Worm (Caenorhabditis elegans) whole organism, L2 larva: ENCODE results near the gene nlp-24.

ENCODE experiments used
- C34F6.9 ChIP-seq: fragments of 150-350 bp; optimal IDR thresholded peaks from 2 replicates; lab custom pipeline; 2014; ENCODE audit warnings: missing biosample characterization, missing genetic modification characterization
- F13H6.1 ChIP-seq: sonication (generic microtip); optimal IDR thresholded peaks from 2 replicates; lab custom pipeline; 2016; ENCODE audit warnings: missing genetic modification characterization, missing compliant biosample characterization
- ZK546.5 ChIP-seq: sonication (generic microtip); optimal IDR thresholded peaks from 2 replicates; lab custom pipeline; 2017; ENCODE audit warnings: missing biosample characterization, missing genetic modification characterization
- ama-1 ChIP-seq: fragments of 150-350 bp; optimal IDR thresholded peaks from 2 replicates; lab custom pipeline; 2018; ENCODE audit warnings: inconsistent platforms
- ceh-82 ChIP-seq: fragments of 150-350 bp; optimal IDR thresholded peaks from 2 replicates; lab custom pipeline; 2014; ENCODE audit warnings: missing biosample characterization, missing genetic modification characterization
- crh-2 ChIP-seq: sonication (generic microtip); optimal IDR thresholded peaks from 2 replicates; lab custom pipeline; 2017; ENCODE audit warnings: missing biosample characterization, missing genetic modification characterization
- egl-27 ChIP-seq: sonication (generic microtip); optimal IDR thresholded peaks from 3 replicates; lab custom pipeline; 2017; ENCODE audit warnings: missing biosample characterization, missing genetic modification reagents, missing genetic modification characterization
- elt-1 ChIP-seq: fragments of 150-350 bp; optimal IDR thresholded peaks from 2 replicates; lab custom pipeline; 2014; ENCODE audit warnings: missing biosample characterization, missing genetic modification characterization
- fos-1 ChIP-seq: fragments of 150-350 bp; optimal IDR thresholded peaks from 2 replicates; lab custom pipeline; 2014; ENCODE audit warnings: missing biosample characterization, missing genetic modification characterization
- gmeb-1 ChIP-seq: fragments of 150-350 bp; optimal IDR thresholded peaks from 2 replicates; lab custom pipeline; 2014; ENCODE audit warnings: missing biosample characterization, missing genetic modification characterization
- lin-11 ChIP-seq: fragments of 150-350 bp; sonication (generic microtip); optimal IDR thresholded peaks from 2 replicates; lab custom pipeline; 2014; ENCODE audit warnings: missing biosample characterization, missing genetic modification characterization, inconsistent platforms, mixed read lengths
- lin-13 ChIP-seq: fragments of 150-350 bp; optimal IDR thresholded peaks from 2 replicates; lab custom pipeline; 2014; ENCODE audit warnings: missing biosample characterization, missing genetic modification reagents, missing genetic modification characterization
- lsy-2 ChIP-seq, 2 experiments: fragments of 150-350 bp in 1 of 2; sonication (generic microtip) in 1 of 2; optimal IDR thresholded peaks; 2 replicates each; lab custom pipeline; 2014 to 2017; ENCODE audit warnings: missing biosample characterization in 2 of 2, missing genetic modification characterization in 2 of 2
- mab-5 ChIP-seq: fragments of 150-350 bp; optimal IDR thresholded peaks from 2 replicates; lab custom pipeline; 2014; ENCODE audit warnings: missing biosample characterization, missing genetic modification characterization
- mbf-1 ChIP-seq: sonication (generic microtip); optimal IDR thresholded peaks from 2 replicates; lab custom pipeline; 2017; ENCODE audit warnings: missing biosample characterization, missing genetic modification characterization
- mdl-1 ChIP-seq, 2 experiments: fragments of 150-350 bp in 1 of 2; sonication (generic microtip) in 1 of 2; optimal IDR thresholded peaks; 2 replicates each; lab custom pipeline; 2017; ENCODE audit warnings: missing biosample characterization in 2 of 2, missing genetic modification characterization in 2 of 2
- nhr-10 ChIP-seq: sonication (generic microtip); optimal IDR thresholded peaks from 2 replicates; lab custom pipeline; 2017; ENCODE audit warnings: missing biosample characterization, missing genetic modification characterization
- nhr-12 ChIP-seq: fragments of 150-350 bp; optimal IDR thresholded peaks from 2 replicates; lab custom pipeline; 2014; ENCODE audit warnings: missing biosample characterization, missing genetic modification characterization
- nhr-129 ChIP-seq: fragments of 150-350 bp; optimal IDR thresholded peaks from 2 replicates; lab custom pipeline; 2014; ENCODE audit warnings: missing biosample characterization, missing genetic modification characterization
- nhr-21 ChIP-seq: fragments of 150-350 bp; optimal IDR thresholded peaks from 2 replicates; lab custom pipeline; 2014; ENCODE audit warnings: missing biosample characterization, missing genetic modification characterization
- nhr-237 ChIP-seq: fragments of 150-350 bp; optimal IDR thresholded peaks from 2 replicates; lab custom pipeline; 2014; ENCODE audit warnings: missing biosample characterization, missing genetic modification characterization
- nhr-6 ChIP-seq: fragments of 150-350 bp; optimal IDR thresholded peaks from 2 replicates; lab custom pipeline; 2014; ENCODE audit warnings: missing biosample characterization, missing genetic modification characterization
- peb-1 ChIP-seq: fragments of 150-350 bp; optimal IDR thresholded peaks from 2 replicates; lab custom pipeline; 2014; ENCODE audit warnings: missing biosample characterization, missing genetic modification characterization
- sem-4 ChIP-seq: fragments of 150-350 bp; optimal IDR thresholded peaks from 2 replicates; lab custom pipeline; 2014; ENCODE audit warnings: missing biosample characterization, missing genetic modification reagents, missing genetic modification characterization
- skn-1 ChIP-seq: sonication (generic microtip); optimal IDR thresholded peaks from 2 replicates; lab custom pipeline; 2017; ENCODE audit warnings: missing biosample characterization, missing genetic modification characterization
- sma-3 ChIP-seq: sonication (generic microtip); optimal IDR thresholded peaks from 2 replicates; lab custom pipeline; 2016; ENCODE audit warnings: missing genetic modification reagents, missing genetic modification characterization, missing compliant biosample characterization
- sma-9 ChIP-seq, 2 experiments: fragments of 150-350 bp in 1 of 2; sonication (generic microtip) in 1 of 2; optimal IDR thresholded peaks; 2 replicates each; lab custom pipeline; 2014 to 2016; ENCODE audit warnings: missing genetic modification characterization in 2 of 2, mild to moderate bottlenecking in 1 of 2, missing biosample characterization in 1 of 2, missing compliant biosample characterization in 1 of 2, missing genetic modification reagents in 1 of 2, moderate library complexity in 1 of 2
- snpc-4 ChIP-seq: fragments of 150-350 bp; optimal IDR thresholded peaks from 2 replicates; lab custom pipeline; 2014; ENCODE audit warnings: missing biosample characterization, missing genetic modification characterization
- unc-55 ChIP-seq: fragments of 150-350 bp; sonication (generic microtip); optimal IDR thresholded peaks from 3 replicates; lab custom pipeline; 2014; ENCODE audit warnings: missing biosample characterization, missing genetic modification reagents, missing genetic modification characterization
- zag-1 ChIP-seq: fragments of 150-350 bp; optimal IDR thresholded peaks from 2 replicates; lab custom pipeline; 2014; ENCODE audit warnings: missing biosample characterization, missing genetic modification characterization
- ztf-1 ChIP-seq: fragments of 200-800 bp; sonication (Bioruptor generic); conservative IDR thresholded peaks from 2 replicates; pipeline ENCODE4 v1.3.6; 2022; ENCODE audit warnings: missing genetic modification characterization, missing compliant biosample characterization
- ztf-11 ChIP-seq: sonication (generic microtip); optimal IDR thresholded peaks from 2 replicates; lab custom pipeline; 2017; ENCODE audit warnings: missing biosample characterization, missing genetic modification characterization
- ztf-4 ChIP-seq: fragments of 150-350 bp; optimal IDR thresholded peaks from 2 replicates; lab custom pipeline; 2014; ENCODE audit warnings: missing biosample characterization, missing genetic modification characterization

nlp-24 gene

DNA sequence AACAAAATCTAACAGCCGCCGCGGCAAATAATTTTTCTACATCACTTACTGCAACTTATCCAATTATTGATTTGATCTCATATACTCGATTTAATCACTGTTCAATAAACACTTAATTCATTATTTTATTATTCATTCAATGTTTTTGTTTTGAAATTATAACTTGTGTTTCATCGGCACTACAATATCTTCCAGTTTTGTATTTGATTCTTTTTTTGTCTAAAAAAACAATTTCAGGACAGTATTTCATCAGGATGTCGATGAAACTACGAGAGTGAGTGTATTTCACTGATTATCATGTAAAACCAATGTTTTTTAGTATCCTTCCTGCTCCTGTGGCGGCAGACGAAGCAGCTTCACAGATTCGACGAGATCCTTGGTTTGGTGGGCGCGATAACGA, 29.1 kb downstream of the nlp-24 start, which contains the start of gene skp-1:
Gene skp-1, plus strand, starts transcription at position 238 of the 400 bp plus-strand sequence.
- TF ChIP-seq egl-27 (tag; lab: Kevin White, UChicago) (no peak), nhr-21 (no peak), ztf-1 (GFP tag; lab: Robert Waterston, UW) (no peak), ama-1 (lab: Kevin White, UChicago) (no peak)
- TF ChIP-seq, all 48 proteins: peak for 0

DNA sequence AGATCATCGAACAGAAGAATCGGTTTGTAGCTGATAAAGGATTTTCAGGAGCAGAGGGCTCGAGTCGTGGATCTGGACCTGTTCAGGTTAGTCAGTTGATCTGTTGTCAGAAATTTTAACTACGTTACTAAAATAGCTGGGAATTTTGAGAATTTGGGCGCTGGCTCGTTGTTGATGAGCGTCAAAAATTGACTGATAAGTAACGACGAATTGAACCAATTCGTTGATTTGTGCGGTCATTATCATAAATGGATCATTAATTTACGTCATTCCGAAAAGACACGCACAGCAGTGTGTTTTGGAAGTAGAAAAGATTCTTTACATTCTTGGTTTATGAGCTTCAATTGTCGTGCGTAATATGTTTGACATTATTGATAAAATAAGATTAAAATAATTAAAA, 31.6 kb downstream of the nlp-24 start:
- peak; percentile 19 for TF ChIP-seq fos-1
- peak; percentile 43 for TF ChIP-seq sma-9 (GFP tag; optimal IDR thresholded peaks at IDR 0.05; lab: Kevin White, UChicago)
- no peak for TF ChIP-seq sma-9 (tag; optimal IDR thresholded peaks at IDR 0.05; lab: Kevin White, UChicago)
- no peak for TF ChIP-seq nhr-12
- no peak for TF ChIP-seq mdl-1 (tag; optimal IDR thresholded peaks at IDR 0.05; lab: Kevin White, UChicago)
- TF ChIP-seq elt-1 = no peak

DNA sequence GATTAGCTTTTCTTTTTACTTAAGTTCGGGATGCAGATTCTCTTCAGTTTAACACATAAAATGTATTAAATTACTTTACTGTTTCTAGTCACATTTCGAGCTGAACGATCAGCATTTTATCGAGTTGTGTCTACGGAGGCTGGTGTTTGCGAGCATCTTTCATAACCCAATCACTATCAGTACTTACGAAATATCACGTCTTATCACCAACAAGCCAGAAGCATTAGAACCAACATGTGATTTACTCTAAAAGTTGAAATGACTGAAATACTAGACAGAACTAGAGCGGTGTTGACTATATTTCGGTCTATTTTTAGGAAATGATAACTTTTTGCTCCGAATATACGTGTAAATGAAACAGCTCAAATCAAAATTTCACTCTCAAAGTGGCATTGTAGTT, 32.3 kb downstream of the nlp-24 start:
- peak; percentile 84 for TF ChIP-seq sma-9 (GFP tag; optimal IDR thresholded peaks at IDR 0.05; lab: Kevin White, UChicago)
- no peak for TF ChIP-seq sma-9 (tag; optimal IDR thresholded peaks at IDR 0.05; lab: Kevin White, UChicago)
- no peak for TF ChIP-seq ama-1 (lab: Kevin White, UChicago)
- TF ChIP-seq ztf-4 (tag; lab: Kevin White, UChicago) = no peak
- TF ChIP-seq lin-13 (GFP tag; lab: Kevin White, UChicago) = no peak
- TF ChIP-seq skn-1 (tag; lab: Kevin White, UChicago) = peak; percentile 14
- peak; percentile 56 for TF ChIP-seq crh-2 (tag; lab: Kevin White, UChicago)
- peak; percentile 27 for TF ChIP-seq sma-3 (GFP tag; lab: Kevin White, UChicago)
- peak; percentile 51 for TF ChIP-seq fos-1

DNA sequence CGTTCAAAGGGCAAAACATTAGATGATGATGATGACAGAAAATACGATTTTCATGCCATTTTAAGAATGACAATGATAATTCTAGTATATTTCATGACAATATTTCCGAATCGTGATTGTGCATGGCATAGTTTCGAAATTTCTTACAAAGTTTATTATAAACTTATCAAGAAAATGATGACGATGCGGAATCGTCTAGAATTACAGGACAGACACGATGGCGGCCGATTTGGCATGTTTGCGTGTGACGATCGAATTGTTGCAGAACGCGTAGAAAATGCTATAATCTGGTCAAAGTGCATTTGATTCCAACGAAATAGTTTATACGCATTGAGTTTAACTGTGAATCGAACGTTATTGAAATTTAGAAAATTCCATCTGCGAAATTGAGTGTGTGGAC, 33.1 kb downstream of the nlp-24 start:
- TF ChIP-seq nhr-237 (tag; lab: Kevin White, UChicago) (no peak), sma-9 (GFP tag; optimal IDR thresholded peaks at IDR 0.05; lab: Kevin White, UChicago) (peak; percentile 89), sma-9 (tag; optimal IDR thresholded peaks at IDR 0.05; lab: Kevin White, UChicago) (no peak), lin-13 (GFP tag; lab: Kevin White, UChicago) (no peak), elt-1 (no peak), sma-3 (GFP tag; lab: Kevin White, UChicago) (peak; percentile 55), mbf-1 (tag; lab: Kevin White, UChicago) (no peak), fos-1 (no peak), lin-11 (tag; lab: Kevin White, UChicago) (no peak), gmeb-1 (tag; lab: Kevin White, UChicago) (no peak), nhr-6 (tag; lab: Kevin White, UChicago) (no peak), peb-1 (tag; lab: Kevin White, UChicago) (no peak), crh-2 (tag; lab: Kevin White, UChicago) (peak; percentile 43), F13H6.1 (no peak), sem-4 (tag; lab: Kevin White, UChicago) (no peak), zag-1 (no peak), nhr-21 (no peak), ceh-82 (tag; lab: Kevin White, UChicago) (no peak)
- TF ChIP-seq, all 48 proteins: peak for 3

DNA sequence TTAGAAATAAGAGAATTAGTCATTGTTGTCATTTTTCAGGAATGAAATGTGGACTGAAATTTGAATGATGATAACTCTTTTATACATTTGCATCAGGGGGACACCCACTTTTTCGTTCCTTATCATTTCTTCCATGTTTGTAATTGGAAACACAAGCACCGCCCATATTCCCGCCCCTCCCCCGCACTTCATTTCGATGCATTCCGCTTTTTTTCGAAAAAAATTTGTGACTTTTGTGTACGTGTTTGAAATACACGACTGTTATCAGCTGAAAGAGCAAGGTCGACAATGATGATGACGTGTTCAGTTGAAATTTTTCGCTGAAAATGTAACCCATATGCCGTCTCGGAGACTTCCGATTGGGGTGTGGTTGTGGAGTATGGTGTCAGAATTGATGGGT, 34.5 kb downstream of the nlp-24 start, which contains the start of gene zip-10:
Gene zip-10, minus strand, starts transcription at position 43 of the 400 bp plus-strand sequence.
- TF ChIP-seq mab-5 (tag; lab: Kevin White, UChicago) (no peak), fos-1 (peak; percentile 79), C34F6.9 (tag; lab: Kevin White, UChicago) (no peak), lsy-2 (tag; optimal IDR thresholded peaks at IDR 0.05; lab: Kevin White, UChicago) (no peak), zag-1 (no peak), mdl-1 (tag; optimal IDR thresholded peaks at IDR 0.05; lab: Kevin White, UChicago) (no peak), ztf-11 (tag; lab: Kevin White, UChicago) (no peak), crh-2 (tag; lab: Kevin White, UChicago) (peak; percentile 48), ama-1 (lab: Kevin White, UChicago) (no peak), lin-11 (tag; lab: Kevin White, UChicago) (no peak), nhr-237 (tag; lab: Kevin White, UChicago) (no peak), sma-3 (GFP tag; lab: Kevin White, UChicago) (peak; percentile 27), nhr-129 (tag; lab: Kevin White, UChicago) (no peak), nhr-12 (no peak), sma-9 (GFP tag; optimal IDR thresholded peaks at IDR 0.05; lab: Kevin White, UChicago) (peak; percentile 82), sma-9 (tag; optimal IDR thresholded peaks at IDR 0.05; lab: Kevin White, UChicago) (no peak), nhr-21 (no peak), snpc-4 (no peak), unc-55 (no peak), elt-1 (no peak), F13H6.1 (peak; percentile 50), gmeb-1 (tag; lab: Kevin White, UChicago) (peak; percentile 6), nhr-10 (tag; lab: Kevin White, UChicago) (no peak), ZK546.5 (no peak), sem-4 (tag; lab: Kevin White, UChicago) (no peak), peb-1 (tag; lab: Kevin White, UChicago) (no peak)
